Worm (Caenorhabditis elegans) whole organism, L4 larva: Measurements from ENCODE around the gene F58A4.6.
A peak's percentile ranks its signal among the peaks of the same experiment; 100 is the strongest.

Source experiments
- F37D6.2 ChIP-seq: sonication (generic microtip); optimal IDR thresholded peaks from 2 replicates; lab custom pipeline; 2016; ENCODE audit warnings: mild to moderate bottlenecking, missing genetic modification characterization, missing compliant biosample characterization
- Y105C5A.15 ChIP-seq: fragments of 200-800 bp; sonication (Bioruptor generic); IDR thresholded peaks from 2 replicates; pipeline ENCODE4 v1.3.6; 2022; ENCODE audit warnings: missing genetic modification characterization, missing compliant biosample characterization
- Y5F2A.4 ChIP-seq: fragments of 200-800 bp; sonication (Bioruptor generic); optimal IDR thresholded peaks from 2 replicates; lab custom pipeline; 2018; ENCODE audit warnings: mild to moderate bottlenecking, missing genetic modification characterization, missing compliant biosample characterization
- aha-1 ChIP-seq: fragments of 150-350 bp; peaks from one replicate; lab custom pipeline; 2014; ENCODE audit warnings: missing biosample characterization, missing genetic modification characterization
- ama-1 ChIP-seq: fragments of 150-350 bp; optimal IDR thresholded peaks from 2 replicates; lab custom pipeline; 2014; ENCODE audit warnings: inconsistent platforms, mixed read lengths
- ceh-32 ChIP-seq: sonication (generic microtip); optimal IDR thresholded peaks from 2 replicates; lab custom pipeline; 2016; ENCODE audit warnings: mild to moderate bottlenecking, missing genetic modification characterization, missing compliant biosample characterization; ENCODE audit not compliant: poor library complexity
- ces-1 ChIP-seq: fragments of 150-350 bp; sonication (generic microtip); optimal IDR thresholded peaks from 4 replicates; lab custom pipeline; 2014; ENCODE audit warnings: missing biosample characterization, missing genetic modification reagents, missing genetic modification characterization
- cey-2 ChIP-seq: sonication (generic microtip); optimal IDR thresholded peaks from 3 replicates; lab custom pipeline; 2017; ENCODE audit warnings: missing genetic modification characterization, mild to moderate bottlenecking, missing compliant biosample characterization, antibody characterized with exemption, borderline replicate concordance; ENCODE audit not compliant: insufficient read depth
- daf-16 ChIP-seq, 3 experiments: sonication (generic microtip); optimal IDR thresholded peaks; 2 replicates each; lab custom pipeline; 2016 to 2017; ENCODE audit warnings: missing genetic modification characterization in 3 of 3, missing genetic modification reagents in 3 of 3, mild to moderate bottlenecking in 2 of 3, missing compliant biosample characterization in 2 of 3, missing biosample characterization in 1 of 3, moderate library complexity in 1 of 3
- dmd-6 ChIP-seq: fragments of 200-800 bp; sonication (Bioruptor generic); IDR thresholded peaks from 2 replicates; pipeline ENCODE4 v1.3.6; 2022; ENCODE audit warnings: missing genetic modification reagents, missing genetic modification characterization, missing compliant biosample characterization
- dmd-9 ChIP-seq: fragments of 200-800 bp; sonication (Bioruptor generic); IDR thresholded peaks from 2 replicates; pipeline ENCODE4 v1.3.6; 2022; ENCODE audit warnings: missing genetic modification reagents, missing genetic modification characterization, missing compliant biosample characterization
- dve-1 ChIP-seq: sonication (generic microtip); optimal IDR thresholded peaks from 2 replicates; lab custom pipeline; 2017; ENCODE audit warnings: antibody characterized with exemption, mild to moderate bottlenecking, missing genetic modification characterization, missing compliant biosample characterization; ENCODE audit not compliant: insufficient read depth
- egl-27 ChIP-seq: sonication (generic microtip); optimal IDR thresholded peaks from 3 replicates; lab custom pipeline; 2017; ENCODE audit warnings: missing biosample characterization, missing genetic modification reagents, missing genetic modification characterization
- fkh-10 ChIP-seq: fragments of 150-350 bp; optimal IDR thresholded peaks from 2 replicates; lab custom pipeline; 2014; ENCODE audit warnings: missing biosample characterization, missing genetic modification reagents, missing genetic modification characterization
- hlh-11 ChIP-seq: fragments of 200-800 bp; sonication (Bioruptor generic); optimal IDR thresholded peaks from 2 replicates; lab custom pipeline; 2018; ENCODE audit warnings: mild to moderate bottlenecking, missing genetic modification characterization, missing compliant biosample characterization
- lim-7 ChIP-seq: fragments of 200-800 bp; sonication (Bioruptor generic); IDR thresholded peaks from 2 replicates; pipeline ENCODE4 v1.3.6; 2022; ENCODE audit warnings: missing genetic modification characterization, missing compliant biosample characterization
- lin-1 ChIP-seq: fragments of 200-800 bp; sonication (Bioruptor generic); IDR thresholded peaks from 2 replicates; pipeline ENCODE4 v1.3.6; 2022; ENCODE audit warnings: missing genetic modification reagents, missing genetic modification characterization, missing compliant biosample characterization
- lin-29 ChIP-seq: fragments of 200-800 bp; sonication (Bioruptor generic); IDR thresholded peaks from 2 replicates; pipeline ENCODE4 v1.3.6; 2022; ENCODE audit warnings: missing genetic modification reagents, missing genetic modification characterization, missing compliant biosample characterization
- lin-38 ChIP-seq: fragments of 200-800 bp; sonication (Bioruptor generic); IDR thresholded peaks from 2 replicates; pipeline ENCODE4 v1.3.6; 2022; ENCODE audit warnings: missing genetic modification reagents, missing genetic modification characterization, missing compliant biosample characterization
- lsy-2 ChIP-seq, 2 experiments: fragments of 150-350 bp in 1 of 2; sonication (generic microtip) in 1 of 2; optimal IDR thresholded peaks; 2 replicates each; lab custom pipeline; 2014 to 2017; ENCODE audit warnings: missing biosample characterization in 2 of 2, missing genetic modification characterization in 2 of 2
- mdl-1 ChIP-seq, 2 experiments: fragments of 150-350 bp in 1 of 2; sonication (generic microtip) in 1 of 2; optimal IDR thresholded peaks; 2 replicates each; lab custom pipeline; 2014 to 2017; ENCODE audit warnings: missing biosample characterization in 2 of 2, missing genetic modification characterization in 2 of 2
- mes-2 ChIP-seq: sonication (generic microtip); optimal IDR thresholded peaks from 2 replicates; lab custom pipeline; 2016; ENCODE audit warnings: missing genotype, mild to moderate bottlenecking, missing genetic modification characterization, missing compliant biosample characterization; ENCODE audit not compliant: poor library complexity, severe bottlenecking
- mxl-3 ChIP-seq: fragments of 200-800 bp; sonication (Bioruptor generic); optimal IDR thresholded peaks from 2 replicates; lab custom pipeline; 2018; ENCODE audit warnings: mild to moderate bottlenecking, missing genetic modification characterization, missing compliant biosample characterization
- nhr-111 ChIP-seq: fragments of 200-800 bp; sonication (Bioruptor generic); optimal IDR thresholded peaks from 2 replicates; lab custom pipeline; 2018; ENCODE audit warnings: mild to moderate bottlenecking, missing genetic modification characterization, missing compliant biosample characterization
- nhr-28 ChIP-seq: fragments of 150-350 bp; optimal IDR thresholded peaks from 2 replicates; lab custom pipeline; 2014; ENCODE audit warnings: missing biosample characterization, missing genetic modification characterization
- nhr-42 ChIP-seq: fragments of 200-800 bp; sonication (Bioruptor generic); IDR thresholded peaks from 2 replicates; pipeline ENCODE4 v1.3.6; 2022; ENCODE audit warnings: missing genetic modification characterization, missing compliant biosample characterization
- nhr-6 ChIP-seq: fragments of 150-350 bp; optimal IDR thresholded peaks from 2 replicates; lab custom pipeline; 2014; ENCODE audit warnings: missing biosample characterization, missing genetic modification characterization
- nhr-77 ChIP-seq: fragments of 150-350 bp; optimal IDR thresholded peaks from 2 replicates; lab custom pipeline; 2014; ENCODE audit warnings: missing biosample characterization, missing genetic modification characterization
- pha-4 ChIP-seq, 2 experiments: fragments of 150-350 bp in 1 of 2; fragments of 200-800 bp in 1 of 2; sonication (Bioruptor generic) in 1 of 2; IDR thresholded peaks in 1 of 2; optimal IDR thresholded peaks in 1 of 2; 2 replicates each; pipeline versions ENCODE4 v1.3.6 to Lab custom; 2014 to 2022; ENCODE audit warnings: missing genetic modification characterization in 2 of 2, missing genetic modification reagents in 2 of 2, missing biosample characterization in 1 of 2, missing compliant biosample characterization in 1 of 2
- pqm-1 ChIP-seq: sonication (generic microtip); optimal IDR thresholded peaks from 2 replicates; lab custom pipeline; 2017; ENCODE audit warnings: missing biosample characterization, missing genetic modification characterization
- spr-1 ChIP-seq: sonication (generic microtip); optimal IDR thresholded peaks from 2 replicates; lab custom pipeline; 2016; ENCODE audit warnings: mild to moderate bottlenecking, missing genetic modification characterization, missing compliant biosample characterization
- tag-97 ChIP-seq: fragments of 200-800 bp; sonication (Bioruptor generic); IDR thresholded peaks from 2 replicates; pipeline ENCODE4 v1.3.6; 2022; ENCODE audit warnings: missing genetic modification characterization, missing compliant biosample characterization
- tra-1 ChIP-seq: fragments of 200-800 bp; sonication (Bioruptor generic); IDR thresholded peaks from 2 replicates; pipeline ENCODE4 v1.3.6; 2022; ENCODE audit warnings: missing genetic modification reagents, missing genetic modification characterization, missing compliant biosample characterization
- unc-130 ChIP-seq: sonication (generic microtip); optimal IDR thresholded peaks from 2 replicates; lab custom pipeline; 2016; ENCODE audit warnings: missing genetic modification reagents, missing genetic modification characterization, missing compliant biosample characterization
- unc-62 ChIP-seq, 3 experiments: fragments of 150-350 bp in 1 of 3; sonication (generic microtip); optimal IDR thresholded peaks in 2 of 3; peaks in 1 of 3; 1 replicate in 1 of 3; 2 replicates in 2 of 3; lab custom pipeline; 2014 to 2017; ENCODE audit warnings: missing biosample characterization in 3 of 3, missing genetic modification characterization in 3 of 3, missing genetic modification reagents in 3 of 3, missing genotype in 1 of 3
- zag-1 ChIP-seq: fragments of 150-350 bp; optimal IDR thresholded peaks from 2 replicates; lab custom pipeline; 2014; ENCODE audit warnings: missing biosample characterization, missing genetic modification characterization
- zfp-3 ChIP-seq: fragments of 200-800 bp; sonication (Bioruptor generic); conservative IDR thresholded peaks from 2 replicates; pipeline ENCODE4 v1.3.6; 2022; ENCODE audit warnings: missing genetic modification reagents, missing genetic modification characterization, missing compliant biosample characterization
- zip-11 ChIP-seq: fragments of 200-800 bp; sonication (Bioruptor generic); IDR thresholded peaks from 2 replicates; pipeline ENCODE4 v1.3.6; 2022; ENCODE audit warnings: missing genetic modification characterization, missing compliant biosample characterization

F58A4.6 gene

ce11 chrIII:9583224-9583623, 31.1 kb upstream of the F58A4.6 start:
- no peak for TF ChIP-seq F37D6.2 (tag; lab: Kevin White, UChicago)
- no peak for TF ChIP-seq zag-1
- no peak for TF ChIP-seq mdl-1 (tag; optimal IDR thresholded peaks at IDR 0.05; lab: Kevin White, UChicago)
- TF ChIP-seq unc-62 (GFP tag; optimal IDR thresholded peaks at IDR 0.05 in 1 of 2; lab: Kevin White, UChicago), result no peak
- no peak for TF ChIP-seq unc-62 (tag; optimal IDR thresholded peaks at IDR 0.05; lab: Kevin White, UChicago)
- no peak for TF ChIP-seq lim-7 (GFP tag; lab: Robert Waterston, UW)
- TF ChIP-seq unc-130 (GFP tag; lab: Kevin White, UChicago), result no peak
- TF ChIP-seq nhr-42, result no peak
- TF ChIP-seq Y5F2A.4 (GFP tag; lab: Kevin White, UChicago), result no peak
- TF ChIP-seq spr-1 (tag; lab: Kevin White, UChicago), result no peak
- TF ChIP-seq mxl-3 (GFP tag; lab: Kevin White, UChicago), result no peak

- TF ChIP-seq ces-1 (GFP tag; lab: Kevin White, UChicago) (peak; percentile 46), nhr-6 (tag; lab: Kevin White, UChicago) (no peak), lin-38 (GFP tag; lab: Robert Waterston, UW) (no peak), tag-97 (GFP tag; lab: Robert Waterston, UW) (no peak), lsy-2 (tag; optimal IDR thresholded peaks at IDR 0.05; lab: Kevin White, UChicago) (peak in 1 of 2 experiments; percentile 21), fkh-10 (GFP tag; lab: Kevin White, UChicago) (peak; percentile 16)
These were observed 29.0 kb upstream of the F58A4.6 start for ce11 chrIII:9585314-9585713.

ce11 chrIII:9590212-9590611, 24.1 kb upstream of the F58A4.6 start:
- TF ChIP-seq dve-1 (tag; lab: Kevin White, UChicago) (peak; percentile 34), nhr-77 (tag; lab: Kevin White, UChicago) (peak; percentile 64), zfp-3 (GFP tag; lab: Robert Waterston, UW) (no peak), mes-2 (tag; lab: Kevin White, UChicago) (no peak), mdl-1 (tag; optimal IDR thresholded peaks at IDR 0.05; lab: Kevin White, UChicago) (peak in 1 of 2 experiments; percentile 61), spr-1 (tag; lab: Kevin White, UChicago) (no peak), aha-1 (tag; lab: Kevin White, UChicago) (no peak), dmd-6 (peak; percentile 90), nhr-28 (tag; lab: Kevin White, UChicago) (peak; percentile 79), daf-16 (GFP tag; optimal IDR thresholded peaks at IDR 0.05; lab: Kevin White, UChicago) (no peak), daf-16 (tag; optimal IDR thresholded peaks at IDR 0.05; lab: Kevin White, UChicago) (peak; percentile 46), lin-1 (GFP tag; lab: Robert Waterston, UW) (peak; percentile 83; the same call in 1 of the 2 replicates), pqm-1 (tag; lab: Kevin White, UChicago) (peak; percentile 71), lin-29 (GFP tag; lab: Robert Waterston, UW) (no peak), hlh-11 (tag; lab: Kevin White, UChicago) (peak; percentile 66), egl-27 (tag; lab: Kevin White, UChicago) (no peak), cey-2 (tag; lab: Kevin White, UChicago) (no peak), nhr-111 (no peak), lin-38 (GFP tag; lab: Robert Waterston, UW) (no peak), tra-1 (peak; percentile 59)

ce11 chrIII:9592118-9592517, 22.2 kb upstream of the F58A4.6 start, which contains the start of gene acox-1.5:
Gene acox-1.5 (minus strand): TSS chrIII:9592192.
- TF ChIP-seq nhr-77 (tag; lab: Kevin White, UChicago) (peak; percentile 56), pqm-1 (tag; lab: Kevin White, UChicago) (peak; percentile 77), unc-62 (GFP tag; optimal IDR thresholded peaks at IDR 0.05 in 1 of 2; lab: Kevin White, UChicago) (peak in 1 of 2 experiments; percentile 16), unc-62 (tag; optimal IDR thresholded peaks at IDR 0.05; lab: Kevin White, UChicago) (no peak), dmd-9 (GFP tag; lab: Robert Waterston, UW) (no peak), pha-4 (GFP tag; IDR thresholded peaks at IDR 0.05; lab: Robert Waterston, UW) (no peak), pha-4 (tag; optimal IDR thresholded peaks at IDR 0.05; lab: Kevin White, UChicago) (no peak), nhr-28 (tag; lab: Kevin White, UChicago) (peak; percentile 55), unc-130 (GFP tag; lab: Kevin White, UChicago) (no peak), aha-1 (tag; lab: Kevin White, UChicago) (peak; percentile 19), Y105C5A.15 (GFP tag; lab: Robert Waterston, UW) (no peak), dmd-6 (peak; percentile 62), hlh-11 (tag; lab: Kevin White, UChicago) (peak; percentile 34), dve-1 (tag; lab: Kevin White, UChicago) (peak; percentile 22), ceh-32 (no peak), zip-11 (GFP tag; lab: Robert Waterston, UW) (no peak), ama-1 (lab: Kevin White, UChicago) (no peak)
